Worm (Caenorhabditis elegans) whole organism, early embryonic: Measurements from ENCODE around the gene nsph-4.3.

ENCODE experiments used
- B0310.2 ChIP-seq: sonication (generic microtip); optimal IDR thresholded peaks from 2 replicates; lab custom pipeline; 2016; ENCODE audit warnings: mild to moderate bottlenecking, missing genetic modification characterization, missing compliant biosample characterization
- aly-1 ChIP-seq: sonication (generic microtip); optimal IDR thresholded peaks from 2 replicates; lab custom pipeline; 2016; ENCODE audit warnings: missing genetic modification characterization, missing compliant biosample characterization
- ceh-36 ChIP-seq: sonication (generic microtip); optimal IDR thresholded peaks from 2 replicates; lab custom pipeline; 2016; ENCODE audit warnings: missing genetic modification characterization, inconsistent platforms, missing compliant biosample characterization
- flt-1 ChIP-seq: fragments of 200-800 bp; sonication (Bioruptor generic); IDR thresholded peaks from 2 replicates; pipeline ENCODE4 v1.3.6; 2022; ENCODE audit warnings: missing genetic modification characterization, missing compliant biosample characterization
- hmg-4 ChIP-seq: fragments of 200-800 bp; sonication (Bioruptor generic); optimal IDR thresholded peaks from 2 replicates; lab custom pipeline; 2018; ENCODE audit warnings: mild to moderate bottlenecking, missing genetic modification characterization, missing compliant biosample characterization
- hnd-1 ChIP-seq: sonication (generic microtip); optimal IDR thresholded peaks from 2 replicates; lab custom pipeline; 2016; ENCODE audit warnings: missing genetic modification characterization, missing compliant biosample characterization
- pes-1 ChIP-seq: fragments of 200-800 bp; sonication (Bioruptor generic); IDR thresholded peaks from 2 replicates; pipeline ENCODE4 v1.3.6; 2022; ENCODE audit warnings: missing genetic modification reagents, missing genetic modification characterization, missing compliant biosample characterization
- scrt-1 ChIP-seq: fragments of 200-800 bp; sonication (Bioruptor generic); IDR thresholded peaks from 2 replicates; pipeline ENCODE4 v1.3.6; 2022; ENCODE audit warnings: missing genetic modification characterization, missing compliant biosample characterization
- tbx-11 ChIP-seq: fragments of 200-800 bp; sonication (Bioruptor generic); IDR thresholded peaks from 2 replicates; pipeline ENCODE4 v1.3.6; 2022; ENCODE audit warnings: missing genetic modification characterization, missing compliant biosample characterization
- tra-4 ChIP-seq: sonication (generic microtip); optimal IDR thresholded peaks from 2 replicates; lab custom pipeline; 2017; ENCODE audit warnings: missing genetic modification characterization, missing compliant biosample characterization

Gene nsph-4.3

DNA sequence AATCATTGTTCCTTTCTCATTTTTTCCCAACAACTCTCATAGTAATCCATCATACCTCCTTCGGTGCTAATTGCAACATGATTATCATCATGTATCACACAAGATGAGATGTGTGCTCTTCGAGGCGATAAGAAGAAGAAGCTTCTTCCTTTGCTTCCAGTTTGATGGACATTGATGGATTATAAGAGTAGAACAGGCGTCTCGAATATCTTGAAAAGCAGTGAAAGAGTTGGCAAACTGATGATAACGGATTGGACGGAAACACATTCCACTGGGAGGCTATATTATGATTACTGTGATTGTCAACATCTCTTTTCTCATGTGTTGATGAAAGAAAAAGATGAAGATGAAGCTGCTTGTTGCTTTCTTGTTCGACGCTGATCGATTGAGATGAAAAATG, 49.2 kb downstream of the nsph-4.3 start:
- no peak for TF ChIP-seq pes-1
- no peak for TF ChIP-seq tra-4

DNA sequence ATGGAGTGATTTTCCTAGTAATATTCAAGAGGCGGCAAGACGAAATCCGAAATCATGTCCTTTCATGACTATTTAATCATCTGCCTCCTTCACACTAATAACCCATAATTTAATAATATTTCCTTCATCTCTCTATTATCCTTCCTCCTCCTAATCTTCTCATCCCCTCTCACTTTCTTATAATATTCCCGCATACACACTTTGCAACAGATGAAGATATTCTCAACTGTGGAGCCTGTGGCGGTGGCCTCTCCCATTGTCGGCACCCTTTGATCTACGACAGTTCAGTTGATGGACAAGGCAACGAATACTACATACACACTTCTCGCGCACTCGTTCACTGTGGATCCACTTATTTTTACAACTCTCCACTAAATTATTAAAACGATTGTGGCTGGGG, 50.4 kb downstream of the nsph-4.3 start:
- TF ChIP-seq flt-1 (GFP tag; lab: Robert Waterston, UW) = no peak
- TF ChIP-seq hmg-4 (GFP tag; lab: Kevin White, UChicago) = no peak
- no peak for TF ChIP-seq ceh-36 (tag; lab: Kevin White, UChicago)
- TF ChIP-seq tbx-11 (GFP tag; lab: Robert Waterston, UW) = no peak
- TF ChIP-seq aly-1 (tag; lab: Kevin White, UChicago) = no peak
- TF ChIP-seq B0310.2 (tag; lab: Kevin White, UChicago) = no peak
- no peak for TF ChIP-seq scrt-1
- TF ChIP-seq hnd-1 (tag; lab: Kevin White, UChicago) = no peak
